Worm (Caenorhabditis elegans): ENCODE data around the gene gtf-2H3.

ce11 chrIII:10085983-10086382 lies 34.0 kb downstream of the gtf-2H3 start, which contains the start of gene T16H12.2:
- TF ChIP-seq tbx-37 (GFP tag; conservative IDR thresholded peaks at IDR 0.05) (no peak), ama-1 (optimal IDR thresholded peaks at IDR 0.05) (no peak), hnd-1 (tag; optimal IDR thresholded peaks at IDR 0.05) (no peak), tra-4 (tag; optimal IDR thresholded peaks at IDR 0.05) (no peak), tbx-11 (GFP tag; IDR thresholded peaks at IDR 0.05) (no peak), F13C5.2 (tag; optimal IDR thresholded peaks at IDR 0.05) (no peak), B0310.2 (tag; optimal IDR thresholded peaks at IDR 0.05) (no peak), hmg-4 (GFP tag; optimal IDR thresholded peaks at IDR 0.05) (no peak), aly-1 (tag; optimal IDR thresholded peaks at IDR 0.05) (no peak), flt-1 (GFP tag; IDR thresholded peaks at IDR 0.05) (no peak), pes-1 (GFP tag; IDR thresholded peaks at IDR 0.05) (no peak), ceh-36 (tag; optimal IDR thresholded peaks at IDR 0.05) (no peak), hmbx-1 (tag; optimal IDR thresholded peaks at IDR 0.05) (no peak)
